Worm (Caenorhabditis elegans) whole organism, midembryonic: ENCODE measurements around the gene npp-27.

Source experiments
- flt-1 ChIP-seq: fragments of 200-800 bp; sonication (Bioruptor generic); IDR thresholded peaks from 2 replicates; pipeline ENCODE4 v1.3.6; 2022; ENCODE audit warnings: missing genetic modification characterization, missing compliant biosample characterization
- ztf-29 ChIP-seq: fragments of 200-800 bp; sonication (Bioruptor generic); IDR thresholded peaks from 2 replicates; pipeline ENCODE4 v1.3.6; 2022; ENCODE audit warnings: missing genetic modification reagents, missing genetic modification characterization, missing compliant biosample characterization

DNA sequence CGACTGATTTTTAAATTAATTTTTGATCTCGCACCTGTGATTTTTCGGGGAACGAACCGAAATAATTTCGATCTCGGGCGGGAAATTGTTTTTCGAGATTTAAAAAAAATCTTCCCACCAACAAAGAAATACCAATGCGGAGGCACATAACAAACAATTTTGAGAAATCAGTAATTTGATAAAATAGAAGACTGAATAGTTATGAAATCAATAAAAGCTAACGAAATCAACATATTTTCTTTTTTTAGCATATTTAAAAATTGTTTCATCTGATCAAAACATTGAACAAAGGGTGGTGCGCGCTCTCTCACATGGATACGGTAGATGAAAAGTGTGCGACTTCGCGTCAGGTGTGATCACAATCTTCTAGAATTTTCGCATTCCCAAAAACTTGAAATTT, 48.0 kb upstream of the npp-27 start:
- no peak for TF ChIP-seq flt-1
- TF ChIP-seq ztf-29 (GFP tag; lab: Robert Waterston, UW) = no peak
